Worm (Caenorhabditis elegans): ENCODE results near the gene F52G3.8.

ce11 chrX:16993524-16993923 lies 40.8 kb upstream of the F52G3.8 start:
- TF ChIP-seq ceh-13 (GFP tag; optimal IDR thresholded peaks at IDR 0.05) (no peak), flt-1 (GFP tag; IDR thresholded peaks at IDR 0.05) (no peak), sea-1 (GFP tag; conservative IDR thresholded peaks at IDR 0.05) (no peak), ceh-36 (tag; optimal IDR thresholded peaks at IDR 0.05) (no peak), pes-1 (GFP tag; IDR thresholded peaks at IDR 0.05) (no peak), ama-1 (optimal IDR thresholded peaks at IDR 0.05) (no peak), scrt-1 (GFP tag; IDR thresholded peaks at IDR 0.05) (no peak), hnd-1 (tag; optimal IDR thresholded peaks at IDR 0.05) (no peak), tbx-37 (GFP tag; conservative IDR thresholded peaks at IDR 0.05) (no peak), aly-1 (tag; optimal IDR thresholded peaks at IDR 0.05) (no peak), tra-4 (tag; optimal IDR thresholded peaks at IDR 0.05) (no peak)
